Worm (Caenorhabditis elegans): ENCODE data around the gene C05G5.5.

DNA sequence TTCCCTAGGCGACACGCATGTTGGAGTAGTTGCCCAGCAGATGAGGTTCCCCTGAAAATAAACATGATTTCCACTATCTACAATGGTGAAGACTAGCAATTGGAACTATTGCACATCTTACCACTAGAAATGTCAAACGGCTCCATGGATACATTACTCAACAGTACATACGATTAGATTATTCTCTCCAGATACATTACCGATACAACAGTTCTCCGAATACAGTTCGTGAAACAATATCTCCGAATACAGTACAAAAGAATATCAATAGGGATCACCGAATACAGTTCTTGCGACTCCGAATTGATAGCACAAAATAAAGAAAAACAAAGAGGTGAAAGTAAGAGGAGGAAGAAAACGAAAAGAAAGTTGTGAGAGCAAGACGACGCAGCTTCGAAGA lies 17.1 kb downstream of the C05G5.5 start, which contains the start of gene C05G5.7:
- no peak for TF ChIP-seq lin-39 (tag; optimal IDR thresholded peaks at IDR 0.05)
- TF ChIP-seq skn-1 (tag; optimal IDR thresholded peaks at IDR 0.05) = no peak
- no peak for TF ChIP-seq fos-1 (tag; optimal IDR thresholded peaks at IDR 0.05)
- no peak for TF ChIP-seq snpc-4 (tag; optimal IDR thresholded peaks at IDR 0.05)
- no peak for TF ChIP-seq unc-62 (GFP tag; optimal IDR thresholded peaks at IDR 0.05)
